Fruit fly (Drosophila melanogaster): ENCODE measurements around the gene Axs.

The Axs gene

DNA sequence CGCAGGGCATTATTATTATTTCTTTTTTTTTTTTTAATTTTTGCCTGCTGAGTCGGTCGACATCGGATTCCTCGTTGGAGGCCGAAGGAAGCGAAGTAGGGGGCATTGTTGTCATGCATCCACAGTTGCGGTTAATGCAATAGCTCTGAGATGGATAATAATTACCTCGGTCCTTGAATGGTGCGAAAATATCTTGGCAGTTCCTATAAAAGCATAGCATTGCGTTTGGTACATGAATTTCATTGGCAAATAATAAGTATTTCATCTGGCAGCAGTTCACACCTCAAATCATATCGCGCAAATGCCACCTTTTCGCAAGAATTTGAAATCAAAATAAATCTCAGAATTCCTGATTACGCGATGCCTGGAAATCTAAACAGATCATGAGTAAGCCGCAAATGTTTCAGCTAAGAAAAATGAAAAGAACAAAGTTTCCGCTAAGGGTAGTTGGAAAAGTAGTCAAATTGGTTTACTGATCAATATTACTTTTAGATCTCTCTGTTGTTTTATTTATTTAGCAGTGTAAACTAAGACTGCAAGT, 36.5 kb downstream of the Axs start:
- TF ChIP-seq D1 (tag; optimal IDR thresholded peaks at IDR 0.05): no peak
- no peak for TF ChIP-seq EcR (GFP tag; optimal IDR thresholded peaks at IDR 0.05)
- no peak for TF ChIP-seq fd96Ca (GFP tag; IDR thresholded peaks at IDR 0.05)
- TF ChIP-seq Pif1B (GFP tag; optimal IDR thresholded peaks at IDR 0.05): no peak
- peak; percentile 36 for TF ChIP-seq CG8159 (tag; optimal IDR thresholded peaks at IDR 0.05)
- no peak for TF ChIP-seq CG4496 (GFP tag; IDR thresholded peaks at IDR 0.05)
- TF ChIP-seq CG8301 (tag; optimal IDR thresholded peaks at IDR 0.05): no peak
- TF ChIP-seq Snoo (tag; optimal IDR thresholded peaks at IDR 0.05): peak; percentile 30
- TF ChIP-seq CG15710 (tag; optimal IDR thresholded peaks at IDR 0.05): peak; percentile 18
- TF ChIP-seq CG14655 (GFP tag; optimal IDR thresholded peaks at IDR 0.05): no peak
- TF ChIP-seq CG12605 (GFP tag; IDR thresholded peaks at IDR 0.05): no peak
- no peak for TF ChIP-seq CG10348 (GFP tag; IDR thresholded peaks at IDR 0.05)
- TF ChIP-seq Ets98B (GFP tag; IDR thresholded peaks at IDR 0.05): no peak
- peak; percentile 38 for TF ChIP-seq CG9948 (tag; optimal IDR thresholded peaks at IDR 0.05)

DNA sequence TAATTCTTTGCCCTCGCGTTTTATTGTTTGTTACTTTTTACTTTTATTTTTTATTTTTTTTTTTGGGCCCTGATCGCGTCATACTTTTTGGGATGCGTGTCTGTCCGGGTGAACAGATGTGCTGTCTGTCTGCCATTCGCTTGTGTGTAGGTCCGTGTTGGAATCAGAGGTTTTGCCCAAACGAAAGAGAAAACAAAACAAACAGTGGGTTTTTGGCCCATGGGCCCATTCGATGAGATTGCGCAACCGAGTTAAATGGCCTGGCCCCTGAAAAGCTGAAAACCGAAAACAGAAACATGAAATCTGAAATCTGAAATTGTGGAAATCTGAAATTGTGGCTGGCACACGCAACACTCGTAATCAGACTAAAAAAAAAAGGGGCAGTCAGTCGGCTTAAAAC, 38.2 kb downstream of the Axs start:
- TF ChIP-seq rn (GFP tag; IDR thresholded peaks at IDR 0.05): no peak

DNA sequence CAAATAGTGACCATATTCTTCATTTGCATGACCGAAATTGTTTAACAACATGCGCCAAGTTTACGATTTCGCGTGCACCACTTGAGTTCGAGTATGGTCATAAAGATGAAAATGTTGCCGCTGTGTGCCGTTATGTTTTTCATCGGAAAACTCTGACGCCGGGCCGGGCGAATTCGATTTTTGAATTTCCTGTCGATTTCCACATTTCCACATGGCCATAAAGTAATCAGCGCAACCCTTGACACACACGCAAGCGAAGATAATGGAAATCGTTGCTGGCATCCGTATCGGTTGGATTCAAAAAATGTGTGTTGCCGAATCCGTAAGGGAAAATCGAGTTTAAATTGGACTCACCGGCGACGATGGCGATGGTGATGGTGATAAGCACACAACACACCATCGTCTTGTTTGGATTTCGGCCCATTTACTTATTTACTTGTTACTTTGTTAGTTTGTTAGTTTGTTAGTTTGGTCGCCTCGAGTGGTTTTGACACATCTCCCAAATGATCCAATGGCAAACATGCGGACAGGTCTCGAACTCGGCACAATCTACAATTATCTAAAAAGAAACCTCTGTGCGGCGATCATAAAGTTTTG, 39.1 kb downstream of the Axs start:
- TF ChIP-seq EcR (GFP tag; optimal IDR thresholded peaks at IDR 0.05) (no peak), CG12605 (GFP tag; IDR thresholded peaks at IDR 0.05) (no peak), D1 (tag; optimal IDR thresholded peaks at IDR 0.05) (no peak), CG15710 (tag; optimal IDR thresholded peaks at IDR 0.05) (no peak), CG14655 (GFP tag; optimal IDR thresholded peaks at IDR 0.05) (no peak), CG34367 (tag; optimal IDR thresholded peaks at IDR 0.05) (no peak), CG17806 (tag; optimal IDR thresholded peaks at IDR 0.05) (no peak), CG9948 (tag; optimal IDR thresholded peaks at IDR 0.05) (no peak), gl (tag; optimal IDR thresholded peaks at IDR 0.05) (no peak), Ets98B (GFP tag; IDR thresholded peaks at IDR 0.05) (no peak), CG8159 (tag; optimal IDR thresholded peaks at IDR 0.05) (no peak)

- TF ChIP-seq EcR (GFP tag; optimal IDR thresholded peaks at IDR 0.05) (peak; percentile 80), Pif1B (GFP tag; optimal IDR thresholded peaks at IDR 0.05) (no peak), CG17806 (tag; optimal IDR thresholded peaks at IDR 0.05) (no peak), CG34367 (tag; optimal IDR thresholded peaks at IDR 0.05) (no peak), CG13204 (GFP tag; optimal IDR thresholded peaks at IDR 0.05) (peak; percentile 22)
Measured at dm6 chrX:16643363-16643946, 40.2 kb downstream of the Axs start.

DNA sequence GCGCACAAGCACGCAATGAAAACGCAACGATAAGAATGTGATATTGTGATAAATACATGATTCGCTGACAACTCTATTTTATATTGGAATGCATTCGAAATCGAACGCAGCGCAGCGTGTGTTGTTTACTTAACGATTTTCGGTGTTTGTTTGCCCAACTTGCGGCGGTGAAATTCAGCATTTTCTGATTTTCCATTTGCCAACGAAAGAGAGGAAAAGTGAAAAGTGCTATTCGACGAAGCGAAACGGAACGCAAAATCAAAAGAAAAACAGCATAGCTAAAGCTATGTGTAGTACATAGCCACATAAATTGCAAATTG, 42.6 kb downstream of the Axs start:
- TF ChIP-seq Ets98B (GFP tag; IDR thresholded peaks at IDR 0.05): no peak
- TF ChIP-seq CG14655 (GFP tag; optimal IDR thresholded peaks at IDR 0.05): no peak
- TF ChIP-seq Snoo (tag; optimal IDR thresholded peaks at IDR 0.05): no peak
- no peak for TF ChIP-seq D1 (tag; optimal IDR thresholded peaks at IDR 0.05)

dm6 chrX:16640260-16641100, 43.2 kb downstream of the Axs start, which contains the start of the genes SNRPG and mthl1:
TSS of gene SNRPG (minus strand) at chrX:16640419.
TSS of gene mthl1 (plus strand) at chrX:16640968.
- peak; percentile 98 for TF ChIP-seq CG4496 (GFP tag; IDR thresholded peaks at IDR 0.05)
- TF ChIP-seq Pif1B (GFP tag; optimal IDR thresholded peaks at IDR 0.05): peak; percentile 38
- TF ChIP-seq D1 (tag; optimal IDR thresholded peaks at IDR 0.05): no peak
- TF ChIP-seq Snoo (tag; optimal IDR thresholded peaks at IDR 0.05): no peak
- TF ChIP-seq CG17806 (tag; optimal IDR thresholded peaks at IDR 0.05): peak; percentile 79
- TF ChIP-seq CG32121 (GFP tag; IDR thresholded peaks at IDR 0.05): peak; percentile 90
- peak; percentile 71 for TF ChIP-seq CG34367 (tag; optimal IDR thresholded peaks at IDR 0.05)
- TF ChIP-seq Pif1A (GFP tag; optimal IDR thresholded peaks at IDR 0.05): peak; percentile 72
- TF ChIP-seq CG9948 (tag; optimal IDR thresholded peaks at IDR 0.05): peak; percentile 71
- TF ChIP-seq CG14655 (GFP tag; optimal IDR thresholded peaks at IDR 0.05): peak; percentile 83
- peak; percentile 92 for TF ChIP-seq Ets98B (GFP tag; IDR thresholded peaks at IDR 0.05)
- TF ChIP-seq CG12605 (GFP tag; IDR thresholded peaks at IDR 0.05): peak; percentile 83
- TF ChIP-seq CG8159 (tag; optimal IDR thresholded peaks at IDR 0.05): peak; percentile 71
- peak; percentile 74 for TF ChIP-seq CG10348 (GFP tag; IDR thresholded peaks at IDR 0.05)
- peak; percentile 88 for TF ChIP-seq rn (GFP tag; IDR thresholded peaks at IDR 0.05)
- TF ChIP-seq CG15710 (tag; optimal IDR thresholded peaks at IDR 0.05): peak; percentile 79
- peak; percentile 72 for TF ChIP-seq CG8301 (tag; optimal IDR thresholded peaks at IDR 0.05)
- no peak for TF ChIP-seq CG13204 (GFP tag; optimal IDR thresholded peaks at IDR 0.05)
- no peak for TF ChIP-seq gl (tag; optimal IDR thresholded peaks at IDR 0.05)
- TF ChIP-seq EcR (GFP tag; optimal IDR thresholded peaks at IDR 0.05): peak; percentile 18
- peak; percentile 91 for TF ChIP-seq fd96Ca (GFP tag; IDR thresholded peaks at IDR 0.05)

Measured in whole organism, pupa.